Worm (Caenorhabditis elegans): ENCODE data around the gene F44E2.10.

ce11 chrIII:8792251-8792650, 38.7 kb downstream of the F44E2.10 start, which contains the start of gene ztf-1:
- no peak for TF ChIP-seq nhr-237 (tag; optimal IDR thresholded peaks at IDR 0.05)
- no peak for TF ChIP-seq blmp-1 (tag; optimal IDR thresholded peaks at IDR 0.05)
- TF ChIP-seq unc-39 (tag; optimal IDR thresholded peaks at IDR 0.05), result no peak
- no peak for TF ChIP-seq nhr-28 (tag; optimal IDR thresholded peaks at IDR 0.05)
- TF ChIP-seq pha-4 (tag; optimal IDR thresholded peaks at IDR 0.05), result no peak
- no peak for TF ChIP-seq mab-5 (tag; optimal IDR thresholded peaks at IDR 0.05)
- TF ChIP-seq sptf-1 (tag; optimal IDR thresholded peaks at IDR 0.05), result no peak
- no peak for TF ChIP-seq ztf-11 (tag; optimal IDR thresholded peaks at IDR 0.05)
- TF ChIP-seq lsy-2 (tag; optimal IDR thresholded peaks at IDR 0.05), result no peak
- TF ChIP-seq mls-2 (tag; optimal IDR thresholded peaks at IDR 0.05), result no peak
- no peak for TF ChIP-seq elt-1 (tag; optimal IDR thresholded peaks at IDR 0.05; ENCODE audit: borderline replicate concordance, insufficient read depth)
- no peak for TF ChIP-seq drap-1 (GFP tag; optimal IDR thresholded peaks at IDR 0.05)
- no peak for TF ChIP-seq nhr-76 (tag; optimal IDR thresholded peaks at IDR 0.05)
- no peak for TF ChIP-seq elt-3 (tag; optimal IDR thresholded peaks at IDR 0.05)
